Fruit fly (Drosophila melanogaster) whole organism, adult: ENCODE measurements around the gene dsh.

Source experiments
- CG12768 ChIP-seq: fragments of 200-800 bp; sonication (Bioruptor generic); optimal IDR thresholded peaks from 2 replicates; lab custom pipeline; 2017; ENCODE audit warnings: missing biosample characterization, missing genetic modification characterization, mild to moderate bottlenecking, moderate library complexity, missing genetic modification reagents
- CG14711 ChIP-seq: fragments of 200-800 bp; sonication (Bioruptor generic); optimal IDR thresholded peaks from 2 replicates; lab custom pipeline; 2018; ENCODE audit warnings: missing biosample characterization, mild to moderate bottlenecking, missing genetic modification characterization, moderate library complexity
- CG5204 ChIP-seq: fragments of 200-800 bp; sonication (Bioruptor generic); optimal IDR thresholded peaks from 2 replicates; lab custom pipeline; 2016; ENCODE audit warnings: missing biosample characterization, missing genetic modification characterization
- CG7045 ChIP-seq: fragments of 200-800 bp; sonication (Bioruptor generic); optimal IDR thresholded peaks from 2 replicates; lab custom pipeline; 2017; ENCODE audit warnings: missing biosample characterization, mild to moderate bottlenecking, missing genetic modification characterization
- CG7101 ChIP-seq: fragments of 200-800 bp; sonication (Bioruptor generic); optimal IDR thresholded peaks from 2 replicates; lab custom pipeline; 2018; ENCODE audit warnings: missing biosample characterization, mild to moderate bottlenecking, missing genetic modification characterization, moderate library complexity
- Crg-1 ChIP-seq: fragments of 200-800 bp; sonication (Bioruptor generic); optimal IDR thresholded peaks from 2 replicates; lab custom pipeline; 2016; ENCODE audit warnings: missing biosample characterization, missing genetic modification characterization
- Hr96 ChIP-seq: fragments of 200-800 bp; sonication (Bioruptor generic); optimal IDR thresholded peaks from 2 replicates; lab custom pipeline; 2016; ENCODE audit warnings: missing biosample characterization, missing genetic modification characterization
- bab1 ChIP-seq: fragments of 200-800 bp; sonication (Bioruptor generic); optimal IDR thresholded peaks from 3 replicates; lab custom pipeline; 2019; ENCODE audit warnings: missing biosample characterization, mild to moderate bottlenecking, missing genetic modification characterization, moderate library complexity
- cic ChIP-seq: fragments of 200-800 bp; sonication (Bioruptor generic); optimal IDR thresholded peaks from 2 replicates; lab custom pipeline; 2017; ENCODE audit warnings: missing biosample characterization, mild to moderate bottlenecking, missing genetic modification characterization, moderate library complexity
- cnc ChIP-seq, 2 experiments: fragments of >200 bp; optimal IDR thresholded peaks; 2 replicates each; lab custom pipeline; 2017
- kay ChIP-seq: fragments of 200-800 bp; sonication (Bioruptor generic); peaks from one replicate; lab custom pipeline; 2016; ENCODE audit warnings: missing biosample characterization, missing genetic modification characterization, borderline replicate concordance
- ovo ChIP-seq: fragments of 200-800 bp; sonication (Bioruptor generic); optimal IDR thresholded peaks from 2 replicates; lab custom pipeline; 2016; ENCODE audit warnings: missing biosample characterization, missing genetic modification characterization
- pad ChIP-seq: fragments of 200-800 bp; sonication (Bioruptor generic); optimal IDR thresholded peaks from 3 replicates; lab custom pipeline; 2017; ENCODE audit warnings: missing biosample characterization, missing genetic modification characterization, mild to moderate bottlenecking, moderate library complexity, missing genetic modification reagents
- tj ChIP-seq: fragments of 200-800 bp; sonication (Bioruptor generic); optimal IDR thresholded peaks from 3 replicates; lab custom pipeline; 2017; ENCODE audit warnings: missing biosample characterization, mild to moderate bottlenecking, missing genetic modification characterization, moderate library complexity

dsh gene

DNA sequence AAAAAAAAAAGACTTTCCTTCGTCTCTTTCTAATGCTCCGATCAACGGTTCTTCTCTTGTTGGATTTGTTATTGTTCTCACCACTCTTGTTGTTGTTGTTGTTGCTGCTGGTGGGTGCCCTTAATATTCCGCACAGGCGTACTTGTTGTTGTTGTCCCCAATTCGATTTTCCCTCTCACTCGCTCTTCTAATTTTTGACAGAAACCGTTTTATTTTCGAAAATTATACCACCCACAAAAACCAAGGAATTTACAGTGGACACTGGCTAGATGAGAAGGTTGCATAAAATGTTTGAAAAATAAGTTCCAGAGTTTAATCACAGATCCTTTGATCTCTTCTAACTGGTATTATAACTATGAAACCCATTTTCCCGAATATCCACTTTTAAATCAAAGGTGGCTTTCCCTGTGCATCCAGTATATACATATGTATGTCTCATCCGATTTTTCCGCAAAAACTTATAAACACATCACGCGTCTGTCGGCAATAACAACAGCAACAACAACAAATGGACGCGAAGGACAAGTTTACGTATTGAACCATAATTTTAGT lies 35.8 kb downstream of the dsh start:
- TF ChIP-seq bab1 (GFP tag; lab: Kevin White, UChicago) (no peak), pad (GFP tag; lab: Kevin White, UChicago) (peak; percentile 29)

DNA sequence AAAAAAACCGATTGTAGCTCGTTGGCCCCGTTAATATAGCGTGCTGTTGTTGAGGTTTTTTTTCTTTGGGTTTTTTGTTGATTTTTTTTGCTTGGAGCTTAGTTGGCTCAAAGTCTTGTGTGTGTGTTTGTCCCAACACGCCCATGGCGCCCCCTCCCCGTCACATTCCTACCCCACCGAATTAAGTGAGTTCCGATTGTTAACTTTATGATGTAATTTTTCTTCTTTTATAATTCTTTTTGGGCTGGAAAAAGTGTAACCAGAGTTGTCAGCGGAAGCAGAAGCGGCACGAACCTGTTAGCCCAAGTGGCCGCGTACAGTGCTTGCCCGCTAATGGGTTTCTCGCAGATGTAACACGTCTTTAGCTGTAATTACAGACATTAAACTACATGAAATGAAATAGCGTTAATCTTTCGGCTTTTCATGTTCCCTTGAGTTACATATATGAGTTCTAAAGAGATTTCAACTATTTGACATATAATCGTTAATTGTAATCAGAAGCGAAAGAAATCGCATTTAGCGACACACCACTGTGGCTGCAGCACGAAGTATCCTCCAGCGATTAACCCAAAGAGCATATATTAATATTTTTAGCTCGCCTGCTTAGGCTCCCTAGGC lies 37.4 kb downstream of the dsh start:
- TF ChIP-seq CG5204 (GFP tag; lab: Kevin White, UChicago) (no peak), CG7045 (GFP tag; lab: Kevin White, UChicago) (no peak), cnc (optimal IDR thresholded peaks at IDR 0.05; lab: Kevin White, UChicago) (no peak), Hr96 (no peak), CG7101 (tag; lab: Kevin White, UChicago) (no peak), pad (GFP tag; lab: Kevin White, UChicago) (no peak), kay (GFP tag; lab: Kevin White, UChicago) (no peak), tj (no peak), cic (GFP tag; lab: Kevin White, UChicago) (no peak), ovo (no peak), CG14711 (no peak), CG12768 (no peak)

DNA sequence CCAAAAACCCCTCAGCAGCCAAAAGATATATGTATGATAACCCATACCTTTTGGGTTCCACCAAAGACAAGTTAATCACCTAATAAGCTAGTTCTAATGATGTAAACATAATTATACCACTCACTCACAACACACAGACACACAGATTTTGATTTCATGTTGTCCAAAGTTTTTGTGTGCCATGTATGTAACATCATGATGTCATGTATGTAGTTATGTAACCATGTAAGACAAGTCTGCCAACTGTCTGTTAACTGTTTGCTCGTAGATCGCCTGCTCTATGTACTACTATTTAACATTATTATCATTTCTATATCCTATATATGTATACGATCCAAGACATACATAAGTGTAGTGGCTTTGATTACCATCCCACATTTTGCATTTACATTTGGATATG lies 48.6 kb downstream of the dsh start:
- peak; percentile 24 for TF ChIP-seq kay (GFP tag; lab: Kevin White, UChicago)
- no peak for TF ChIP-seq Crg-1 (GFP tag; lab: Kevin White, UChicago)
